Worm (Caenorhabditis elegans): ENCODE data around the gene aqp-5.

aqp-5 gene

ce11 chrV:10508855-10509254 is 17.3 kb downstream of the aqp-5 start, which contains the start of gene C35A5.6:
C35A5.6 (plus strand) TSS chrV:10509137.
- TF ChIP-seq nhr-10 (tag; optimal IDR thresholded peaks at IDR 0.05) (no peak), ama-1 (optimal IDR thresholded peaks at IDR 0.05) (no peak), crh-2 (tag; optimal IDR thresholded peaks at IDR 0.05) (no peak), C34F6.9 (tag; optimal IDR thresholded peaks at IDR 0.05) (no peak), nhr-25 (tag; optimal IDR thresholded peaks at IDR 0.05) (peak; percentile 34), fos-1 (tag; optimal IDR thresholded peaks at IDR 0.05) (no peak), unc-39 (tag; optimal IDR thresholded peaks at IDR 0.05) (no peak), mbf-1 (tag; optimal IDR thresholded peaks at IDR 0.05) (no peak), ceh-16 (tag; optimal IDR thresholded peaks at IDR 0.05) (no peak), nhr-129 (tag; optimal IDR thresholded peaks at IDR 0.05) (peak; percentile 99)

ce11 chrV:10514271-10514670 is 22.7 kb downstream of the aqp-5 start, which contains the start of gene dmsr-8:
dmsr-8 (minus strand) TSS chrV:10514371.
- no peak for TF ChIP-seq elt-3 (tag; optimal IDR thresholded peaks at IDR 0.05)

- TF ChIP-seq alr-1 (tag; optimal IDR thresholded peaks at IDR 0.05) (no peak), lin-13 (GFP tag; optimal IDR thresholded peaks at IDR 0.05) (no peak), dmd-4 (tag; optimal IDR thresholded peaks at IDR 0.05) (no peak), fos-1 (tag; optimal IDR thresholded peaks at IDR 0.05) (no peak), egl-27 (tag; optimal IDR thresholded peaks at IDR 0.05) (no peak), aly-2 (tag; optimal IDR thresholded peaks at IDR 0.05) (no peak), ceh-82 (tag; optimal IDR thresholded peaks at IDR 0.05) (no peak), sem-4 (tag; optimal IDR thresholded peaks at IDR 0.05) (no peak), nhr-77 (tag; optimal IDR thresholded peaks at IDR 0.05) (no peak), nhr-237 (tag; optimal IDR thresholded peaks at IDR 0.05) (no peak), ztf-11 (tag; optimal IDR thresholded peaks at IDR 0.05) (no peak), peb-1 (tag; optimal IDR thresholded peaks at IDR 0.05) (no peak), ztf-4 (tag; optimal IDR thresholded peaks at IDR 0.05) (no peak), unc-39 (tag; optimal IDR thresholded peaks at IDR 0.05) (no peak), nhr-10 (tag; optimal IDR thresholded peaks at IDR 0.05) (no peak)
These were observed 25.2 kb downstream of the aqp-5 start for ce11 chrV:10516702-10517101.

DNA sequence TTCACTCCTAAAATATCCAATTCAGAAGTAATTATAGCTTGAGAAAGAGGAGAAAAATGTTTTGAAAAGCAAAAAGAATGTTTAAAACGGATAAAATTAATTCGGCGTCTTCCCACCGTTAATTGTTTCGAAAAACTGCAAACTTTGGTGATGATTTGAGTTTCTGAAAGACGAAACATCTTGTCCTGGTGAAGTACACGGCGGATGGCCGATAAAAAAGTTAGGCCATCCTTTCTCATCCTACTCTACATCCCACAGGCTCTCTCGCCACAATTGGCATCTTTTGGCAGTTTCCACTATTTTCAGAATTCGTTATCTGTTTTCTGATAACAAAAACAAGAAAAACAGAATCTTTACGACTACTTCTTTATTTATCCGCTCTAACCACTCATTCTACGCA is 34.4 kb downstream of the aqp-5 start, which contains the start of the genes C35A5.8 and hda-11:
Gene C35A5.8 (minus strand): TSS at position 7 of the 400 bp plus-strand sequence.
Gene hda-11 (plus strand): TSS at position 283 of the 400 bp plus-strand sequence.
- TF ChIP-seq nhr-21 (tag; optimal IDR thresholded peaks at IDR 0.05) = peak; percentile 30
- no peak for TF ChIP-seq ztf-11 (tag; optimal IDR thresholded peaks at IDR 0.05)
- peak; percentile 41 for TF ChIP-seq nhr-6 (tag; optimal IDR thresholded peaks at IDR 0.05)
- peak; percentile 69 for TF ChIP-seq C34F6.9 (tag; optimal IDR thresholded peaks at IDR 0.05)
- TF ChIP-seq sem-4 (tag; optimal IDR thresholded peaks at IDR 0.05) = peak; percentile 34
- peak; percentile 44 for TF ChIP-seq fos-1 (tag; optimal IDR thresholded peaks at IDR 0.05)
- TF ChIP-seq lin-11 (tag; optimal IDR thresholded peaks at IDR 0.05) = no peak
- peak; percentile 77 for TF ChIP-seq unc-55 (GFP tag; optimal IDR thresholded peaks at IDR 0.05)
- TF ChIP-seq blmp-1 (tag; optimal IDR thresholded peaks at IDR 0.05; ENCODE audit: insufficient read depth) = peak; percentile 10
- peak; percentile 62 for TF ChIP-seq nhr-129 (tag; optimal IDR thresholded peaks at IDR 0.05)
- TF ChIP-seq snpc-4 (tag; optimal IDR thresholded peaks at IDR 0.05) = peak; percentile 14
- no peak for TF ChIP-seq ZK546.5 (tag; optimal IDR thresholded peaks at IDR 0.05)
- no peak for TF ChIP-seq peb-1 (tag; optimal IDR thresholded peaks at IDR 0.05)
- TF ChIP-seq lsy-2 (tag; optimal IDR thresholded peaks at IDR 0.05) = peak; percentile 65 to 75
- peak; percentile 86 for TF ChIP-seq sma-9 (GFP tag; optimal IDR thresholded peaks at IDR 0.05)
- TF ChIP-seq sma-9 (tag; optimal IDR thresholded peaks at IDR 0.05) = no peak
- TF ChIP-seq elt-3 (tag; optimal IDR thresholded peaks at IDR 0.05) = no peak
- TF ChIP-seq zag-1 (tag; optimal IDR thresholded peaks at IDR 0.05) = no peak
- TF ChIP-seq nhr-23 (tag; optimal IDR thresholded peaks at IDR 0.05) = no peak
- TF ChIP-seq F13H6.1 (tag; optimal IDR thresholded peaks at IDR 0.05) = peak; percentile 73
- TF ChIP-seq crh-2 (tag; optimal IDR thresholded peaks at IDR 0.05) = peak; percentile 64
- TF ChIP-seq aly-2 (tag; optimal IDR thresholded peaks at IDR 0.05) = no peak
- TF ChIP-seq mdl-1 (tag; optimal IDR thresholded peaks at IDR 0.05) = no peak
- TF ChIP-seq gmeb-1 (tag; optimal IDR thresholded peaks at IDR 0.05) = peak; percentile 76
- no peak for TF ChIP-seq mab-5 (tag; optimal IDR thresholded peaks at IDR 0.05)
- TF ChIP-seq sma-3 (GFP tag; optimal IDR thresholded peaks at IDR 0.05) = peak; percentile 62

Data from whole organism, L2 larva.